Fruit fly (Drosophila melanogaster): ENCODE measurements around the gene Acbp2.
A peak's percentile ranks its signal among the peaks of the same experiment; 100 is the strongest.

- TF ChIP-seq CG32121 (GFP tag; IDR thresholded peaks at IDR 0.05) (no peak), CG14655 (GFP tag; optimal IDR thresholded peaks at IDR 0.05) (peak; percentile 28), CG12605 (GFP tag; IDR thresholded peaks at IDR 0.05) (no peak), CG9948 (tag; optimal IDR thresholded peaks at IDR 0.05) (peak; percentile 38), rn (GFP tag; IDR thresholded peaks at IDR 0.05) (no peak), CG15710 (tag; optimal IDR thresholded peaks at IDR 0.05) (peak; percentile 49), Snoo (tag; optimal IDR thresholded peaks at IDR 0.05) (no peak), D1 (tag; optimal IDR thresholded peaks at IDR 0.05) (no peak)
Observed at dm6 chr3L:7087347-7087746, 44.3 kb upstream of the Acbp2 start.
